Worm (Caenorhabditis elegans): ENCODE data around the gene glb-2.

Gene glb-2

DNA sequence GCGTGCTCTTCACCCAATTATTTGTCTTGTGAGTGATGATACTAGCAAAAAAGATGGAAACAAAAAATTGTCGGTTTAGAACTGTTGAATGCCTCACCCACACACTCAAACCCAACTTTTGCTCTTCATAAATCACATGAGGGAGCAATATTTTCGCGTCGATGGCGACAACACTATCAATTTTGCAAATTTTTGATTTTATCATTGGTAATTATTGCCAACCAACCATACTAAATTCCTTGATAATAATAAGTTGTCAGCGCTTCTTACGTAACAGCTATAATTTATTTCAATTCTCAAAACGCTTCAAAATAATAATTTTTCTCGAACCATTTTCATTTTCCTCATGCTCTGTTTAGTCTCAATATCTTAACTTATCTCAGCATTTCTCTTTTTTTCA, 50.3 kb downstream of the glb-2 start:
- no peak for TF ChIP-seq daf-16 (GFP tag; optimal IDR thresholded peaks at IDR 0.05)
- TF ChIP-seq daf-16 (tag; optimal IDR thresholded peaks at IDR 0.05), result peak; percentile 50
- TF ChIP-seq php-3 (GFP tag; IDR thresholded peaks at IDR 0.05), result no peak
- peak; percentile 58 for TF ChIP-seq pqm-1 (tag; optimal IDR thresholded peaks at IDR 0.05)

All from whole organism, L4 larva.